Fruit fly (Drosophila melanogaster) whole organism, wandering third instar larva: Measurements from ENCODE around the gene CG3984.

ENCODE experiments used
- CG32264 ChIP-seq: fragments of 200-800 bp; sonication (Bioruptor generic); optimal IDR thresholded peaks from 2 replicates; lab custom pipeline; 2016; ENCODE audit warnings: missing biosample characterization, missing genetic modification characterization
- CG9705 ChIP-seq: fragments of 200-800 bp; sonication (Bioruptor generic); optimal IDR thresholded peaks from 2 replicates; lab custom pipeline; 2018; ENCODE audit warnings: missing biosample characterization, mild to moderate bottlenecking, missing genetic modification characterization
- CrebA ChIP-seq: fragments of 200-800 bp; sonication (Bioruptor generic); optimal IDR thresholded peaks from 2 replicates; lab custom pipeline; 2016; ENCODE audit warnings: missing biosample characterization, mild to moderate bottlenecking, missing genetic modification characterization, borderline replicate concordance
- Dif ChIP-seq: fragments of 200-275, 200-300 bp; sonication (Bioruptor generic); optimal IDR thresholded peaks from 2 replicates; lab custom pipeline; 2018; ENCODE audit warnings: missing biosample characterization, missing genetic modification characterization; ENCODE audit not compliant: partially characterized antibody
- GATAd ChIP-seq: sonication (Bioruptor generic); optimal IDR thresholded peaks from 2 replicates; lab custom pipeline; 2016; ENCODE audit warnings: missing biosample characterization, missing genetic modification characterization
- HLH106 ChIP-seq: fragments of 200-800 bp; optimal IDR thresholded peaks from 3 replicates; lab custom pipeline; 2019; ENCODE audit warnings: missing biosample characterization, mild to moderate bottlenecking, missing genetic modification characterization, moderate library complexity
- Hnf4 ChIP-seq: fragments of 200-800 bp; sonication (Bioruptor generic); optimal IDR thresholded peaks from 2 replicates; lab custom pipeline; 2016; ENCODE audit warnings: missing biosample characterization, mild to moderate bottlenecking, missing genetic modification characterization
- Hr78 ChIP-seq: fragments of >200 bp; optimal IDR thresholded peaks from 2 replicates; lab custom pipeline; 2017; ENCODE audit warnings: missing biosample characterization, missing genetic modification characterization
- Hr83 ChIP-seq: fragments of 200-300 bp; sonication (Bioruptor generic); optimal IDR thresholded peaks from 2 replicates; lab custom pipeline; 2016; ENCODE audit warnings: missing biosample characterization, mild to moderate bottlenecking, missing genetic modification characterization, moderate library complexity; ENCODE audit not compliant: poor library complexity, severe bottlenecking
- Jra ChIP-seq: sonication (Bioruptor generic); optimal IDR thresholded peaks from 2 replicates; lab custom pipeline; 2016; ENCODE audit warnings: missing biosample characterization, missing genetic modification characterization
- Mio ChIP-seq: sonication (Bioruptor generic); optimal IDR thresholded peaks from 2 replicates; lab custom pipeline; 2016; ENCODE audit warnings: missing biosample characterization, missing genetic modification characterization
- Myc ChIP-seq: fragments of >200 bp; optimal IDR thresholded peaks from 2 replicates; lab custom pipeline; 2017
- N ChIP-seq: fragments of >200 bp; optimal IDR thresholded peaks from 2 replicates; lab custom pipeline; 2018; ENCODE audit warnings: missing biosample characterization, missing external identifiers, missing genetic modification characterization
- OdsH ChIP-seq: fragments of 200-800 bp; sonication (Bioruptor generic); optimal IDR thresholded peaks from 2 replicates; lab custom pipeline; 2016; ENCODE audit warnings: missing biosample characterization, mild to moderate bottlenecking, missing genetic modification characterization
- Rel ChIP-seq, 2 experiments: fragments of 200-800 bp; sonication (Bioruptor generic) in 1 of 2; optimal IDR thresholded peaks; 2 replicates in 1 of 2; 3 replicates in 1 of 2; lab custom pipeline; 2016 to 2019; ENCODE audit warnings: mild to moderate bottlenecking in 2 of 2, missing biosample characterization in 2 of 2, missing genetic modification characterization in 2 of 2, moderate library complexity in 1 of 2
- Sp1 ChIP-seq: fragments of 200-800 bp; sonication (Bioruptor generic); optimal IDR thresholded peaks from 3 replicates; lab custom pipeline; 2019; ENCODE audit warnings: missing biosample characterization, mild to moderate bottlenecking, missing genetic modification characterization, moderate library complexity
- Vsx2 ChIP-seq: fragments of 200-300, 225-300 bp; sonication (Bioruptor generic); optimal IDR thresholded peaks from 2 replicates; lab custom pipeline; 2018; ENCODE audit warnings: missing biosample characterization, missing genetic modification characterization; ENCODE audit not compliant: partially characterized antibody
- br ChIP-seq: fragments of 200-800 bp; sonication (Bioruptor generic); optimal IDR thresholded peaks from 2 replicates; lab custom pipeline; 2016; ENCODE audit warnings: missing biosample characterization, missing genetic modification characterization
- brk ChIP-seq: fragments of 200-800 bp; sonication (Bioruptor generic); optimal IDR thresholded peaks from 2 replicates; lab custom pipeline; 2016; ENCODE audit warnings: missing biosample characterization, mild to moderate bottlenecking, missing genetic modification characterization
- dl ChIP-seq, 2 experiments: fragments of 175-275, 200-275 bp in 1 of 2; fragments of 200-275 bp in 1 of 2; sonication (Bioruptor generic); optimal IDR thresholded peaks; lab custom pipeline; 2018; ENCODE audit warnings: mild to moderate bottlenecking in 2 of 2, missing biosample characterization in 2 of 2, missing genetic modification characterization in 2 of 2, moderate library complexity in 2 of 2; ENCODE audit not compliant: partially characterized antibody in 2 of 2, insufficient read depth in 1 of 2
- dmrt93B ChIP-seq: fragments of 200-800 bp; sonication (Bioruptor generic); optimal IDR thresholded peaks from 2 replicates; lab custom pipeline; 2018; ENCODE audit warnings: missing biosample characterization, mild to moderate bottlenecking, missing genetic modification characterization
- dsf ChIP-seq: sonication (Bioruptor generic); optimal IDR thresholded peaks from 2 replicates; lab custom pipeline; 2016; ENCODE audit warnings: missing biosample characterization, missing genetic modification characterization, borderline replicate concordance
- ey ChIP-seq: fragments of 200-800 bp; sonication (Bioruptor generic); optimal IDR thresholded peaks from 2 replicates; lab custom pipeline; 2016; ENCODE audit warnings: missing biosample characterization, missing genetic modification characterization
- foxo ChIP-seq, 2 experiments: fragments of 200-800 bp; sonication (Bioruptor generic); optimal IDR thresholded peaks; 2 replicates in 1 of 2; 3 replicates in 1 of 2; lab custom pipeline; 2016 to 2017; ENCODE audit warnings: missing biosample characterization in 2 of 2, missing genetic modification characterization in 2 of 2
- fru ChIP-seq: fragments of 200-800 bp; sonication (Bioruptor generic); optimal IDR thresholded peaks from 3 replicates; lab custom pipeline; 2016; ENCODE audit warnings: missing biosample characterization, mild to moderate bottlenecking, missing genetic modification characterization
- h ChIP-seq: fragments of 200-800 bp; sonication (Bioruptor generic); optimal IDR thresholded peaks from 3 replicates; lab custom pipeline; 2016; ENCODE audit warnings: missing biosample characterization, mild to moderate bottlenecking, missing genetic modification characterization
- jim ChIP-seq: fragments of 175-275, 200-325 bp; sonication (Bioruptor generic); optimal IDR thresholded peaks from 2 replicates; lab custom pipeline; 2016; ENCODE audit warnings: missing biosample characterization, mild to moderate bottlenecking, missing genetic modification characterization
- psq ChIP-seq: fragments of 200-800 bp; sonication (Bioruptor generic); optimal IDR thresholded peaks from 3 replicates; lab custom pipeline; 2017; ENCODE audit warnings: missing biosample characterization, mild to moderate bottlenecking, missing genetic modification characterization, moderate library complexity
- rgr ChIP-seq: fragments of 200-800 bp; sonication (Bioruptor generic); optimal IDR thresholded peaks from 3 replicates; lab custom pipeline; 2016; ENCODE audit warnings: missing biosample characterization, mild to moderate bottlenecking, missing genetic modification characterization
- sage ChIP-seq: fragments of 200-800 bp; sonication (Bioruptor generic); optimal IDR thresholded peaks from 2 replicates; lab custom pipeline; 2016; ENCODE audit warnings: missing biosample characterization, mild to moderate bottlenecking, missing genetic modification characterization
- sv ChIP-seq: fragments of 200-800 bp; sonication (Bioruptor generic); optimal IDR thresholded peaks from 3 replicates; lab custom pipeline; 2016; ENCODE audit warnings: missing biosample characterization, missing genetic modification characterization
- tai ChIP-seq: sonication (Bioruptor generic); optimal IDR thresholded peaks from 2 replicates; lab custom pipeline; 2016; ENCODE audit warnings: missing biosample characterization, missing genetic modification characterization
- usp ChIP-seq: fragments of >200 bp; optimal IDR thresholded peaks from 2 replicates; lab custom pipeline; 2017; ENCODE audit warnings: missing biosample characterization, missing genetic modification characterization
- woc ChIP-seq: sonication (Bioruptor generic); optimal IDR thresholded peaks from 2 replicates; lab custom pipeline; 2016; ENCODE audit warnings: missing biosample characterization, mild to moderate bottlenecking, missing genetic modification characterization

Gene CG3984

DNA sequence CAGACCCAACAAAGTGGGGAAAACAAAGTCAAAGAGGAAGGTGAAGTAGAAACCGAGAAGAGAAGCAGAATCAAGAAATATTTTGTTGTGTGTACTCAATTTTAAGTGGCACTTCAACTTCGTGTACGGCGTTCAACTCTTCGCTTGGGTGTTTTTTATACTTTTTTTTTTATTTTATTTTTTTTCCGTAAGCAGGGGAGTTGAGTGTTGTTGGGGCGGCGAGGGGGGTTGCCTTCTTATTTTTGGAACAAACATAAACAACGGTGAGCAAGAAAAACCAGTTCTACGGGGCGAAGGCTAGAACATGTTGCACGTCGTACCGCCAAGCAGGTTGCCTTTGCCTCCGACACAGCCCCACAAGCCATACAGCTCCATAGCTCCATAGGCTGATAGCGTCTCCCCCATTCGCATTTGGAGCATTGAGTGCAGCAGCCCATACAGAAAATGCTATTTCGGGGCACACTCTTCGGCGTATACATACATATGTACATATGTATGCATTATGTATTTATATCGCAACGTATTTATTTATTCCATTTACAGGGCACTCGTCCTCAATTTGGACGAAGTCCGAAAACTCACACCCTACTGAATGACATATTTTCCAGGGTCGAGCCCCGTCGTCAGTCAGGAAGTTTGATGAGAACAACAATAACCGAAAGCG is 45.1 kb upstream of the CG3984 start:
- TF ChIP-seq N (GFP tag; lab: Kevin White, UChicago) = no peak
- TF ChIP-seq GATAd (GFP tag; lab: Kevin White, UChicago) = no peak
- no peak for TF ChIP-seq Vsx2
- peak; percentile 2 for TF ChIP-seq sage (GFP tag; lab: Kevin White, UChicago)
- no peak for TF ChIP-seq sv (GFP tag; lab: Kevin White, UChicago)
- TF ChIP-seq CrebA = no peak
- no peak for TF ChIP-seq dsf
- peak; percentile 53 for TF ChIP-seq jim (GFP tag; lab: Kevin White, UChicago)
- peak in 1 of 2 experiments; percentile 26 for TF ChIP-seq dl (GFP tag; optimal IDR thresholded peaks at IDR 0.05; lab: Kevin White, UChicago; ENCODE audit: insufficient read depth in 1 of 2, partially characterized antibody in 2 of 2)
- TF ChIP-seq psq (GFP tag; lab: Kevin White, UChicago) = peak; percentile 69
- TF ChIP-seq Sp1 (GFP tag; lab: Kevin White, UChicago) = peak; percentile 12
- TF ChIP-seq Dif (GFP tag; lab: Kevin White, UChicago) = no peak
- TF ChIP-seq, all 38 proteins: peak for 5

DNA sequence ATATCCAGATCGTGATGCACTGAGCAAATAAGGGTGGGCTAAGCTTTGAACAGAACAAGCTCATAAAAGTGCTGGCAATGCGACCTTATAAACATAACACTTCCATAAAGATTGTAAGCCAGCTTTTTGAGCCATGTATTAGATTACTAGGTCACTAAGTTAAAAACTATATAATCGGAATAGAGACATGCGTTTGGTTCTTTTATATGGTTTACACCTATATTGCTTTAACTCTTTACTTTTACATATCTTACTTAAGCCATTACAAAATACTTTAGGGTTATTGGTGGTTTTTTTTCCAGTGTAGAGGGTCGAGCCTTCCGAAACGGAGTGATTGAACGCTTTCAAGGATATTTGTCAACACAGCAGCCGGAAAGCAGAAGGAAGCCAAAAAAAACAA is 44.6 kb upstream of the CG3984 start:
- peak; percentile 63 for TF ChIP-seq rgr (GFP tag; lab: Kevin White, UChicago)
- TF ChIP-seq ey (GFP tag; lab: Kevin White, UChicago) = peak; percentile 73
- no peak for TF ChIP-seq Vsx2
- TF ChIP-seq CG9705 (GFP tag; lab: Kevin White, UChicago) = peak; percentile 63
- TF ChIP-seq Hr83 (GFP tag; lab: Kevin White, UChicago) = no peak
- TF ChIP-seq N (GFP tag; lab: Kevin White, UChicago) = no peak
- TF ChIP-seq Hnf4 (GFP tag; lab: Kevin White, UChicago) = peak; percentile 53
- peak; percentile 71 for TF ChIP-seq OdsH
- peak; percentile 69 for TF ChIP-seq h (GFP tag; lab: Kevin White, UChicago)
- no peak for TF ChIP-seq sage (GFP tag; lab: Kevin White, UChicago)
- peak; percentile 40 for TF ChIP-seq psq (GFP tag; lab: Kevin White, UChicago)
- peak; percentile 8 for TF ChIP-seq dsf
- peak; percentile 58 for TF ChIP-seq dmrt93B (GFP tag; lab: Kevin White, UChicago)
- no peak for TF ChIP-seq sv (GFP tag; lab: Kevin White, UChicago)
- TF ChIP-seq Jra (GFP tag; lab: Kevin White, UChicago) = no peak
- peak; percentile 61 for TF ChIP-seq tai
- peak; percentile 73 for TF ChIP-seq Sp1 (GFP tag; lab: Kevin White, UChicago)
- TF ChIP-seq Myc = no peak
- TF ChIP-seq fru (GFP tag; lab: Kevin White, UChicago) = peak; percentile 78
- peak; percentile 34 for TF ChIP-seq brk
- TF ChIP-seq Rel (GFP tag; optimal IDR thresholded peaks at IDR 0.05; lab: Kevin White, UChicago) = no peak
- TF ChIP-seq Rel (tag; optimal IDR thresholded peaks at IDR 0.05; lab: Kevin White, UChicago) = no peak
- no peak for TF ChIP-seq dl (GFP tag; optimal IDR thresholded peaks at IDR 0.05; lab: Kevin White, UChicago; ENCODE audit: insufficient read depth in 1 of 2, partially characterized antibody in 2 of 2)
- TF ChIP-seq CG32264 = peak; percentile 27
- TF ChIP-seq Hr78 (GFP tag; lab: Kevin White, UChicago) = no peak
- TF ChIP-seq br (GFP tag; lab: Kevin White, UChicago) = peak; percentile 49
- peak; percentile 80 for TF ChIP-seq HLH106 (tag; lab: Kevin White, UChicago)
- peak; percentile 67 for TF ChIP-seq woc (GFP tag; lab: Kevin White, UChicago)
- no peak for TF ChIP-seq Mio (GFP tag; lab: Kevin White, UChicago)
- no peak for TF ChIP-seq Dif (GFP tag; lab: Kevin White, UChicago)
- TF ChIP-seq foxo (GFP tag; optimal IDR thresholded peaks at IDR 0.05; lab: Kevin White, UChicago) = peak in 1 of 2 experiments; percentile 70

DNA sequence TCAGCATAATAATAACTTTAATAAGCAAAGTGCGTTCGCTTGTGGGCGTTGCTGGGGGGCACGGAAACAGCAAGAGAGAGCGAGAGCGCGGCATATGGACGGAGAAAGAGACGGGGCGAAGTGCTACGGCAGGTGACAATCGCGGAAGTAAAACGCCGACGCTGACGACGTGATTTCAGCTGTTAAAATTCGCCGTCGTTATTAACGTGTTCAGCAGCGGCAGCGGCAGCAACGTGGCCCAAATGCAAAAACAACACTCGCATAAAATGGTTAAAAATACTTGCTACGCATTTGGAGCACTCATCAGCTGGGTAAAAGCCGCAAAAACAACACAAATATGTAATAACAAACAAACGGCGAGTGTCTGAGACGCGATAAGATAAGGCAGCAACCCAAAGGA is 44.2 kb upstream of the CG3984 start:
- no peak for TF ChIP-seq Myc
- TF ChIP-seq foxo (GFP tag; optimal IDR thresholded peaks at IDR 0.05; lab: Kevin White, UChicago) = no peak
- TF ChIP-seq Hr78 (GFP tag; lab: Kevin White, UChicago) = no peak
- TF ChIP-seq Sp1 (GFP tag; lab: Kevin White, UChicago) = no peak
- TF ChIP-seq brk = no peak
- TF ChIP-seq CG32264 = no peak
- TF ChIP-seq psq (GFP tag; lab: Kevin White, UChicago) = no peak
- TF ChIP-seq tai = no peak
- no peak for TF ChIP-seq Hr83 (GFP tag; lab: Kevin White, UChicago)
- no peak for TF ChIP-seq br (GFP tag; lab: Kevin White, UChicago)
- TF ChIP-seq usp = no peak
- no peak for TF ChIP-seq N (GFP tag; lab: Kevin White, UChicago)
- TF ChIP-seq woc (GFP tag; lab: Kevin White, UChicago) = no peak
- no peak for TF ChIP-seq Jra (GFP tag; lab: Kevin White, UChicago)
